Fruit fly (Drosophila melanogaster): ENCODE data around the gene qjt.

dm6 chr3L:17441602-17442001, 37.3 kb upstream of the qjt start:
- TF ChIP-seq CG17806 (tag; optimal IDR thresholded peaks at IDR 0.05) (no peak), CG8159 (tag; optimal IDR thresholded peaks at IDR 0.05) (no peak), CG14655 (GFP tag; optimal IDR thresholded peaks at IDR 0.05) (no peak), EcR (GFP tag; optimal IDR thresholded peaks at IDR 0.05) (no peak), gl (tag; optimal IDR thresholded peaks at IDR 0.05) (no peak), CG15710 (tag; optimal IDR thresholded peaks at IDR 0.05) (no peak), Pif1A (GFP tag; optimal IDR thresholded peaks at IDR 0.05) (no peak), CG4496 (GFP tag; IDR thresholded peaks at IDR 0.05) (no peak), CG32121 (GFP tag; IDR thresholded peaks at IDR 0.05) (no peak), CG8301 (tag; optimal IDR thresholded peaks at IDR 0.05) (no peak), Pif1B (GFP tag; optimal IDR thresholded peaks at IDR 0.05) (no peak), D1 (tag; optimal IDR thresholded peaks at IDR 0.05) (no peak), CG9948 (tag; optimal IDR thresholded peaks at IDR 0.05) (no peak), rn (GFP tag; IDR thresholded peaks at IDR 0.05) (no peak)
